Worm (Caenorhabditis elegans): ENCODE data around the gene efn-2.

ce11 chrIV:10584237-10584636 is 8.1 kb downstream of the efn-2 start, which contains the start of gene oac-8:
- TF ChIP-seq dpl-1 (GFP tag; optimal IDR thresholded peaks at IDR 0.05) = no peak
- TF ChIP-seq lsy-2 (tag; optimal IDR thresholded peaks at IDR 0.05) = no peak
- no peak for TF ChIP-seq nhr-90 (tag; optimal IDR thresholded peaks at IDR 0.05; ENCODE audit: poor library complexity)
- no peak for TF ChIP-seq lin-35 (GFP tag; optimal IDR thresholded peaks at IDR 0.05)
- no peak for TF ChIP-seq unc-62 (GFP tag; optimal IDR thresholded peaks at IDR 0.05)
- no peak for TF ChIP-seq vab-15 (tag; optimal IDR thresholded peaks at IDR 0.05)
- no peak for TF ChIP-seq jun-1 (tag; optimal IDR thresholded peaks at IDR 0.05)
- no peak for TF ChIP-seq snpc-4 (tag; optimal IDR thresholded peaks at IDR 0.05)

All from whole organism, L1 larva.